Fruit fly (Drosophila melanogaster) whole organism, embryonic: ENCODE results near the gene Ndae1.

ENCODE experiments used
- Antp ChIP-seq: fragments of 200-800 bp; sonication (Bioruptor generic); optimal IDR thresholded peaks from 3 replicates; lab custom pipeline; 2016; ENCODE audit warnings: missing biosample characterization, missing genetic modification characterization
- Atf-2 ChIP-seq: fragments of 200-800 bp; sonication (Bioruptor generic); optimal IDR thresholded peaks from 2 replicates; lab custom pipeline; 2016; ENCODE audit warnings: missing biosample characterization, missing genetic modification characterization
- Bgb ChIP-seq: fragments of 200-800 bp; sonication (Bioruptor generic); IDR thresholded peaks from 2 replicates; pipeline ENCODE4 v1.3.6; 2022; ENCODE audit warnings: missing biosample characterization, missing genetic modification characterization; ENCODE audit not compliant: partially characterized antibody
- CG1024 ChIP-seq: fragments of 200-800 bp; sonication (Bioruptor generic); IDR thresholded peaks from 2 replicates; pipeline ENCODE4 v1.3.6; 2022; ENCODE audit warnings: missing biosample characterization, missing genetic modification characterization
- CG10959 ChIP-seq: fragments of 200-800 bp; sonication (Bioruptor generic); IDR thresholded peaks from 2 replicates; pipeline ENCODE4 v1.3.6; 2022; ENCODE audit warnings: missing biosample characterization, missing genetic modification characterization
- CG10979 ChIP-seq: fragments of 200-800 bp; sonication (Bioruptor generic); optimal IDR thresholded peaks from 2 replicates; lab custom pipeline; 2018; ENCODE audit warnings: missing biosample characterization, mild to moderate bottlenecking, missing genetic modification characterization, moderate library complexity
- CG11085 ChIP-seq: fragments of 200-800 bp; sonication (Bioruptor generic); IDR thresholded peaks from 2 replicates; pipeline ENCODE4 v1.3.6; 2022; ENCODE audit warnings: missing biosample characterization, missing genetic modification characterization
- CG1233 ChIP-seq: fragments of 200-800 bp; sonication (Bioruptor generic); optimal IDR thresholded peaks from 4 replicates; lab custom pipeline; 2018; ENCODE audit warnings: missing biosample characterization, mild to moderate bottlenecking, missing genetic modification characterization
- CG12391 ChIP-seq: fragments of 200-800 bp; sonication (Bioruptor generic); optimal IDR thresholded peaks from 3 replicates; lab custom pipeline; 2018; ENCODE audit warnings: missing biosample characterization, mild to moderate bottlenecking, missing genetic modification characterization, moderate library complexity
- CG12659 ChIP-seq: fragments of 200-800 bp; sonication (Bioruptor generic); optimal IDR thresholded peaks from 3 replicates; lab custom pipeline; 2017; ENCODE audit warnings: mild to moderate bottlenecking, missing biosample characterization, missing genetic modification reagents, missing genetic modification characterization
- CG14710 ChIP-seq: fragments of 200-800 bp; sonication (Bioruptor generic); optimal IDR thresholded peaks from 3 replicates; lab custom pipeline; 2019; ENCODE audit warnings: missing biosample characterization, mild to moderate bottlenecking, missing genetic modification characterization, moderate library complexity
- CG17829 ChIP-seq: fragments of 200-800 bp; optimal IDR thresholded peaks from 2 replicates; lab custom pipeline; 2019; ENCODE audit warnings: missing biosample characterization, mild to moderate bottlenecking, missing genetic modification characterization, moderate library complexity
- CG2116 ChIP-seq: fragments of 200-800 bp; sonication (Bioruptor generic); optimal IDR thresholded peaks from 3 replicates; lab custom pipeline; 2018; ENCODE audit warnings: missing biosample characterization, mild to moderate bottlenecking, missing genetic modification characterization
- CG32772 ChIP-seq: fragments of 200-800 bp; sonication (Bioruptor generic); IDR thresholded peaks from 2 replicates; pipeline ENCODE4 v1.3.6; 2022; ENCODE audit warnings: missing biosample characterization, missing genetic modification characterization
- CG34224 ChIP-seq: fragments of 200-800 bp; sonication (Bioruptor generic); IDR thresholded peaks from 3 replicates; pipeline ENCODE4 v1.3.6; 2022; ENCODE audit warnings: missing biosample characterization, missing genetic modification characterization; ENCODE audit not compliant: partially characterized antibody
- CG4617 ChIP-seq: fragments of 200-800 bp; sonication (Bioruptor generic); optimal IDR thresholded peaks from 3 replicates; lab custom pipeline; 2016; ENCODE audit warnings: missing biosample characterization, missing genetic modification characterization, borderline replicate concordance
- CG8089 ChIP-seq: fragments of 200-800 bp; sonication (Bioruptor generic); optimal IDR thresholded peaks from 3 replicates; lab custom pipeline; 2016; ENCODE audit warnings: missing biosample characterization, missing genetic modification characterization
- CG8359 ChIP-seq: fragments of 200-800 bp; sonication (Bioruptor generic); optimal IDR thresholded peaks from 2 replicates; lab custom pipeline; 2017; ENCODE audit warnings: missing biosample characterization, mild to moderate bottlenecking, missing genetic modification characterization, borderline replicate concordance
- CG9876 ChIP-seq: fragments of 200-800 bp; sonication (Bioruptor generic); optimal IDR thresholded peaks from 2 replicates; lab custom pipeline; 2016; ENCODE audit warnings: missing biosample characterization, missing genetic modification characterization
- CG9932 ChIP-seq: fragments of 200-800 bp; sonication (Bioruptor generic); IDR thresholded peaks from 2 replicates; pipeline ENCODE4 v1.3.6; 2022; ENCODE audit warnings: missing biosample characterization, missing genetic modification characterization
- CTCF ChIP-seq: fragments of 200-800 bp; sonication (Bioruptor generic); optimal IDR thresholded peaks from 2 replicates; lab custom pipeline; 2017; ENCODE audit warnings: missing biosample characterization, mild to moderate bottlenecking, missing genetic modification characterization, moderate library complexity
- CkIIα-i1 ChIP-seq: fragments of 200-800 bp; sonication (Bioruptor generic); IDR thresholded peaks from 2 replicates; pipeline ENCODE4 v1.3.6; 2022; ENCODE audit warnings: missing biosample characterization, missing genetic modification characterization
- Dref ChIP-seq: fragments of 200-800 bp; sonication (Bioruptor generic); IDR thresholded peaks from 2 replicates; pipeline ENCODE4 v1.3.6; 2022; ENCODE audit warnings: missing biosample characterization, missing genetic modification characterization
- E2f1 ChIP-seq: fragments of 200-800 bp; sonication (Bioruptor generic); IDR thresholded peaks from 2 replicates; pipeline ENCODE4 v1.3.6; 2022; ENCODE audit warnings: missing biosample characterization, missing genetic modification characterization
- H2.0 ChIP-seq: fragments of 200-800 bp; sonication (Bioruptor generic); IDR thresholded peaks from 2 replicates; pipeline ENCODE4 v1.3.6; 2022; ENCODE audit warnings: missing biosample characterization, missing genetic modification characterization
- Hr78 ChIP-seq, 2 experiments: fragments of 200-800 bp in 1 of 2; fragments of >200 bp in 1 of 2; sonication (Bioruptor generic) in 1 of 2; optimal IDR thresholded peaks; 2 replicates each; lab custom pipeline; 2017 to 2019; ENCODE audit warnings: missing biosample characterization in 2 of 2, missing genetic modification characterization in 2 of 2, mild to moderate bottlenecking in 1 of 2, moderate library complexity in 1 of 2
- Hsf ChIP-seq: fragments of 200-800 bp; sonication (Bioruptor generic); optimal IDR thresholded peaks from 3 replicates; lab custom pipeline; 2016; ENCODE audit warnings: missing biosample characterization, missing genetic modification characterization
- Med ChIP-seq: fragments of 200-800 bp; sonication (Bioruptor generic); peaks from one replicate; lab custom pipeline; 2016; ENCODE audit warnings: missing biosample characterization, missing genetic modification characterization, mild to moderate bottlenecking, inconsistent platforms, moderate library complexity
- NfI ChIP-seq: fragments of 200-800 bp; sonication (Bioruptor generic); optimal IDR thresholded peaks from 3 replicates; lab custom pipeline; 2018; ENCODE audit warnings: missing biosample characterization, mild to moderate bottlenecking, missing genetic modification characterization, moderate library complexity
- al ChIP-seq: fragments of 200-800 bp; sonication (Bioruptor generic); IDR thresholded peaks from 2 replicates; pipeline ENCODE4 v1.3.6; 2022; ENCODE audit warnings: missing biosample characterization, missing genetic modification characterization
- ara ChIP-seq: fragments of 200-800 bp; sonication (Bioruptor generic); IDR thresholded peaks from 2 replicates; pipeline ENCODE4 v1.3.6; 2022; ENCODE audit warnings: missing biosample characterization, missing genetic modification characterization
- bcd ChIP-seq: fragments of 200-800 bp; sonication (Bioruptor generic); optimal IDR thresholded peaks from 2 replicates; lab custom pipeline; 2017; ENCODE audit warnings: missing biosample characterization, mild to moderate bottlenecking, missing genetic modification characterization
- bowl ChIP-seq: fragments of 200-800 bp; sonication (Bioruptor generic); IDR thresholded peaks from 2 replicates; pipeline ENCODE4 v1.3.6; 2022; ENCODE audit warnings: missing biosample characterization, missing genetic modification characterization
- disco-r ChIP-seq: fragments of 200-800 bp; sonication (Bioruptor generic); optimal IDR thresholded peaks from 2 replicates; lab custom pipeline; 2016; ENCODE audit warnings: missing biosample characterization, missing genetic modification characterization
- dmrt11E ChIP-seq: fragments of 200-800 bp; sonication (Bioruptor generic); optimal IDR thresholded peaks from 3 replicates; lab custom pipeline; 2018; ENCODE audit warnings: missing biosample characterization, mild to moderate bottlenecking, missing genetic modification characterization, moderate library complexity
- eyg ChIP-seq: fragments of 200-800 bp; sonication (Bioruptor generic); optimal IDR thresholded peaks from 3 replicates; lab custom pipeline; 2016; ENCODE audit warnings: missing biosample characterization, missing genetic modification characterization
- gce ChIP-seq: fragments of 200-800 bp; sonication (Bioruptor generic); IDR thresholded peaks from 3 replicates; pipeline ENCODE4 v1.3.6; 2022; ENCODE audit warnings: missing biosample characterization, missing genetic modification characterization
- gem ChIP-seq: fragments of 200-800 bp; sonication (Bioruptor generic); optimal IDR thresholded peaks from 2 replicates; lab custom pipeline; 2019; ENCODE audit warnings: missing biosample characterization, mild to moderate bottlenecking, missing genetic modification characterization, moderate library complexity
- gsb-n ChIP-seq: fragments of 200-800 bp; sonication (Bioruptor generic); optimal IDR thresholded peaks from 3 replicates; lab custom pipeline; 2018; ENCODE audit warnings: missing biosample characterization, mild to moderate bottlenecking, missing genetic modification characterization
- jigr1 ChIP-seq: fragments of 200-800 bp; sonication (Bioruptor generic); IDR thresholded peaks from 3 replicates; pipeline ENCODE4 v1.3.6; 2022; ENCODE audit warnings: missing biosample characterization, missing genetic modification characterization
- kni ChIP-seq: fragments of 200-800 bp; sonication (Bioruptor generic); optimal IDR thresholded peaks from 3 replicates; lab custom pipeline; 2017; ENCODE audit warnings: mild to moderate bottlenecking, missing biosample characterization, missing genetic modification reagents, missing genetic modification characterization
- lab ChIP-seq: fragments of 200-800 bp; sonication (Bioruptor generic); optimal IDR thresholded peaks from 3 replicates; lab custom pipeline; 2017; ENCODE audit warnings: missing biosample characterization, missing genetic modification characterization, mild to moderate bottlenecking, moderate library complexity, missing genetic modification reagents
- lola ChIP-seq, 3 experiments: fragments of >200 bp in 2 of 3; fragments of 200-800 bp in 1 of 3; sonication (Bioruptor generic) in 1 of 3; optimal IDR thresholded peaks; 2 replicates each; lab custom pipeline; 2017 to 2019; ENCODE audit warnings: missing biosample characterization in 3 of 3, missing genetic modification characterization in 3 of 3, mild to moderate bottlenecking in 1 of 3, moderate library complexity in 1 of 3
- nmo ChIP-seq: fragments of 200-800 bp; sonication (Bioruptor generic); optimal IDR thresholded peaks from 2 replicates; lab custom pipeline; 2018; ENCODE audit warnings: missing biosample characterization, mild to moderate bottlenecking, missing genetic modification characterization, moderate library complexity
- otp ChIP-seq: fragments of 200-800 bp; sonication (Bioruptor generic); IDR thresholded peaks from 3 replicates; pipeline ENCODE4, ENCODE4 v1.3.6; 2022; ENCODE audit warnings: missing biosample characterization, missing genetic modification characterization
- pros ChIP-seq: fragments of 200-800 bp; sonication (Bioruptor generic); optimal IDR thresholded peaks from 3 replicates; lab custom pipeline; 2019; ENCODE audit warnings: missing biosample characterization, mild to moderate bottlenecking, missing genetic modification characterization, moderate library complexity
- pum ChIP-seq: fragments of 200-800 bp; sonication (Bioruptor generic); optimal IDR thresholded peaks from 2 replicates; lab custom pipeline; 2016; ENCODE audit warnings: missing biosample characterization, missing genetic modification characterization
- shn ChIP-seq: fragments of 200-800 bp; sonication (Bioruptor generic); optimal IDR thresholded peaks from 3 replicates; lab custom pipeline; 2016; ENCODE audit warnings: missing biosample characterization, missing genetic modification characterization
- sima ChIP-seq: fragments of 200-800 bp; sonication (Bioruptor generic); optimal IDR thresholded peaks from 2 replicates; lab custom pipeline; 2016; ENCODE audit warnings: missing biosample characterization, missing genetic modification characterization
- tup ChIP-seq: fragments of 200-800 bp; sonication (Bioruptor generic); optimal IDR thresholded peaks from 2 replicates; lab custom pipeline; 2016; ENCODE audit warnings: missing biosample characterization, mild to moderate bottlenecking, missing genetic modification characterization, moderate library complexity
- usp ChIP-seq: fragments of >200 bp; optimal IDR thresholded peaks from 2 replicates; lab custom pipeline; 2017; ENCODE audit warnings: missing biosample characterization, missing genetic modification characterization
- wek ChIP-seq: fragments of 200-800 bp; sonication (Bioruptor generic); optimal IDR thresholded peaks from 3 replicates; lab custom pipeline; 2018; ENCODE audit warnings: missing biosample characterization, mild to moderate bottlenecking, missing genetic modification characterization, moderate library complexity

Gene Ndae1

DNA sequence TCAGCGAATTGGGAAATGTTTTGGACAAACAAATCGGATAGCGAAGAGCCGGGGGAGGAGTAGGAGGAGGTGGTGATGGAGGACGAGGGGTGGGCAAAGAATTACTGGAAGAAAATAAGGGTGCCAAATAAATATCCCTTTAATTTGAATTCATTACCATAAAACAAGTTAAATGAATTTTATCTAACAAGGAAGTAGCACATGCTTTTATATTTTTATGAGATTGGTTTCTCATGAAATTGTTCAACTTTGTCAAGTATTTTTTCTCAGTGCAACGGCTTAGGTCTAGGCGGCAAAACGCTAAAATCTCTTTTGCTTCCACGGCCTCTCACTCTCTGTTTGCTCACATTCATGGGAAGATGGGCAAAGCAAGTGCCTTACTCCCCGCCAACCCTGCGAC, 42.8 kb upstream of the Ndae1 start (continued):
- TF ChIP-seq CkIIα-i1 (no peak), tup (GFP tag; lab: Kevin White, UChicago) (no peak), bowl (GFP tag; lab: Robert Waterston, UW) (no peak), CG9932 (GFP tag; lab: Robert Waterston, UW) (no peak), lola (GFP tag; optimal IDR thresholded peaks at IDR 0.05; lab: Kevin White, UChicago) (no peak), otp (GFP tag; lab: Robert Waterston, UW) (no peak), CTCF (GFP tag; lab: Kevin White, UChicago) (no peak), CG9876 (no peak), CG14710 (tag; lab: Kevin White, UChicago) (no peak), NfI (GFP tag; lab: Kevin White, UChicago) (no peak), gce (no peak), CG8089 (GFP tag; lab: Kevin White, UChicago) (no peak), Antp (no peak), CG1024 (GFP tag; lab: Robert Waterston, UW) (no peak), CG34224 (GFP tag; lab: Robert Waterston, UW) (no peak), CG10959 (GFP tag; lab: Robert Waterston, UW) (peak; percentile 49), gem (peak; percentile 59), ara (peak; percentile 28; the same call in 1 of the 2 replicates), H2.0 (GFP tag; lab: Robert Waterston, UW) (no peak), dmrt11E (peak; percentile 77), CG8359 (GFP tag; lab: Kevin White, UChicago) (no peak), CG1233 (no peak), al (GFP tag; lab: Robert Waterston, UW) (no peak), wek (GFP tag; lab: Kevin White, UChicago) (no peak), Hr78 (GFP tag; optimal IDR thresholded peaks at IDR 0.05; lab: Kevin White, UChicago) (no peak), pum (no peak), disco-r (GFP tag; lab: Kevin White, UChicago) (no peak), eyg (GFP tag; lab: Kevin White, UChicago) (no peak), CG4617 (GFP tag; lab: Kevin White, UChicago) (no peak), Bgb (GFP tag; lab: Robert Waterston, UW) (no peak), CG11085 (GFP tag; lab: Robert Waterston, UW) (no peak), CG32772 (GFP tag; lab: Robert Waterston, UW) (no peak), Atf-2 (GFP tag; lab: Kevin White, UChicago) (no peak), Med (peak; percentile 41), sima (GFP tag; lab: Kevin White, UChicago) (no peak), nmo (peak; percentile 51), gsb-n (peak; percentile 45), CG12659 (GFP tag; lab: Kevin White, UChicago) (no peak), E2f1 (GFP tag; lab: Robert Waterston, UW) (no peak), CG17829 (peak; percentile 3), CG2116 (GFP tag; lab: Kevin White, UChicago) (no peak), usp (GFP tag; lab: Kevin White, UChicago) (no peak), shn (GFP tag; lab: Kevin White, UChicago) (no peak), Dref (GFP tag; lab: Robert Waterston, UW) (no peak), CG10979 (tag; lab: Kevin White, UChicago) (peak; percentile 14), kni (no peak), Hsf (GFP tag; lab: Kevin White, UChicago) (peak; percentile 1), lab (GFP tag; lab: Kevin White, UChicago) (no peak), bcd (GFP tag; lab: Kevin White, UChicago) (no peak), CG12391 (tag; lab: Kevin White, UChicago) (peak; percentile 42), pros (GFP tag; lab: Kevin White, UChicago) (no peak), jigr1 (GFP tag; lab: Robert Waterston, UW) (no peak)
